Worm (Caenorhabditis elegans) whole organism, L3 larva: Measurements from ENCODE around the gene R144.10.

Experiments
- elt-1 ChIP-seq: fragments of 150-350 bp; optimal IDR thresholded peaks from 2 replicates; lab custom pipeline; 2014; ENCODE audit warnings: missing biosample characterization, missing genetic modification characterization
- fkh-10 ChIP-seq: sonication (generic microtip); optimal IDR thresholded peaks from 2 replicates; lab custom pipeline; 2017; ENCODE audit warnings: missing biosample characterization, missing genetic modification reagents, missing genetic modification characterization
- jun-1 ChIP-seq: fragments of 150-350 bp; optimal IDR thresholded peaks from 2 replicates; lab custom pipeline; 2014; ENCODE audit warnings: missing biosample characterization, missing genetic modification reagents, missing genetic modification characterization
- lin-15B ChIP-seq: fragments of 150-350 bp; optimal IDR thresholded peaks from 2 replicates; lab custom pipeline; 2014; ENCODE audit warnings: missing biosample characterization, missing genetic modification characterization
- lin-39 ChIP-seq: fragments of 150-350 bp; optimal IDR thresholded peaks from 2 replicates; lab custom pipeline; 2018; ENCODE audit warnings: missing biosample characterization, missing genetic modification reagents, missing genetic modification characterization
- nfya-1 ChIP-seq: sonication (generic microtip); optimal IDR thresholded peaks from 2 replicates; lab custom pipeline; 2017; ENCODE audit warnings: missing genetic modification characterization, mild to moderate bottlenecking, missing compliant biosample characterization, antibody characterized with exemption, moderate library complexity; ENCODE audit not compliant: insufficient read depth
- nhr-11 ChIP-seq: fragments of 150-350 bp; optimal IDR thresholded peaks from 2 replicates; lab custom pipeline; 2014; ENCODE audit warnings: missing biosample characterization, missing genetic modification characterization
- nhr-12 ChIP-seq: fragments of 150-350 bp; optimal IDR thresholded peaks from 2 replicates; lab custom pipeline; 2014; ENCODE audit warnings: missing biosample characterization, missing genetic modification characterization
- nhr-237 ChIP-seq: fragments of 150-350 bp; optimal IDR thresholded peaks from 2 replicates; lab custom pipeline; 2014; ENCODE audit warnings: missing biosample characterization, missing genetic modification characterization
- nhr-43 ChIP-seq: sonication (generic microtip); optimal IDR thresholded peaks from 2 replicates; lab custom pipeline; 2016; ENCODE audit warnings: mild to moderate bottlenecking, missing genetic modification characterization, missing compliant biosample characterization; ENCODE audit not compliant: poor library complexity, severe bottlenecking
- nhr-77 ChIP-seq: fragments of 150-350 bp; optimal IDR thresholded peaks from 2 replicates; lab custom pipeline; 2014; ENCODE audit warnings: missing biosample characterization, missing genetic modification characterization
- pqm-1 ChIP-seq: fragments of 150-350 bp; optimal IDR thresholded peaks from 2 replicates; lab custom pipeline; 2017; ENCODE audit warnings: missing biosample characterization, missing genetic modification characterization, inconsistent platforms
- skn-1 ChIP-seq: fragments of 150-350 bp; optimal IDR thresholded peaks from 2 replicates; lab custom pipeline; 2014; ENCODE audit warnings: missing biosample characterization, missing genetic modification characterization
- zag-1 ChIP-seq: fragments of 150-350 bp; optimal IDR thresholded peaks from 2 replicates; lab custom pipeline; 2014; ENCODE audit warnings: missing biosample characterization, missing genetic modification characterization

ce11 chrIII:4983961-4984360 is 18.2 kb downstream of the R144.10 start:
- no peak for TF ChIP-seq fkh-10
- TF ChIP-seq nfya-1 (tag; lab: Kevin White, UChicago), result no peak
- no peak for TF ChIP-seq skn-1 (tag; lab: Kevin White, UChicago)
- TF ChIP-seq nhr-43 (tag; lab: Kevin White, UChicago), result no peak
- TF ChIP-seq elt-1, result no peak
- TF ChIP-seq lin-39 (tag; lab: Kevin White, UChicago), result no peak
- TF ChIP-seq zag-1, result no peak
- no peak for TF ChIP-seq pqm-1 (tag; lab: Kevin White, UChicago)
- TF ChIP-seq nhr-11 (tag; lab: Kevin White, UChicago), result no peak
- no peak for TF ChIP-seq nhr-12
- no peak for TF ChIP-seq nhr-237 (tag; lab: Kevin White, UChicago)
- TF ChIP-seq jun-1 (tag; lab: Kevin White, UChicago), result no peak
- TF ChIP-seq nhr-77, result no peak
- no peak for TF ChIP-seq lin-15B
